Fruit fly (Drosophila melanogaster): Measurements from ENCODE around the gene CG14232.

- TF ChIP-seq pan (optimal IDR thresholded peaks at IDR 0.05) = no peak
- no peak for TF ChIP-seq dl (GFP tag; optimal IDR thresholded peaks at IDR 0.05; ENCODE audit: insufficient read depth in 1 of 2, partially characterized antibody in 2 of 2)
- TF ChIP-seq sv (GFP tag; optimal IDR thresholded peaks at IDR 0.05) = peak; percentile 59
- peak in 1 of 2 experiments; percentile 70 for TF ChIP-seq foxo (GFP tag; optimal IDR thresholded peaks at IDR 0.05)
- TF ChIP-seq Hr78 (GFP tag; optimal IDR thresholded peaks at IDR 0.05) = no peak
- TF ChIP-seq h (GFP tag; optimal IDR thresholded peaks at IDR 0.05) = peak; percentile 82
- TF ChIP-seq Dfd (GFP tag; optimal IDR thresholded peaks at IDR 0.05) = no peak
- peak; percentile 50 for TF ChIP-seq ey (GFP tag; optimal IDR thresholded peaks at IDR 0.05)
- TF ChIP-seq Myc (optimal IDR thresholded peaks at IDR 0.05) = peak; percentile 81
- no peak for TF ChIP-seq woc (GFP tag; optimal IDR thresholded peaks at IDR 0.05)
- TF ChIP-seq psq (GFP tag; optimal IDR thresholded peaks at IDR 0.05) = peak; percentile 48
Measured at dm6 chrX:19744003-19744488, 40.0 kb upstream of the CG14232 start, which contains the start of the genes CG18809, COX6B, CG33932 and Rpp20.

Data from whole organism, wandering third instar larva.